In genomic region chrIII:3812369-3812993, ce11 we compare ENCODE assay signal across 7 worm cellular contexts.
TF ChIP-seq lines count a peak whose summit lies in the region.

No protein-coding gene starts in this region.

TF ChIP-seq in whole organism, L1 larva, 84 proteins besides CTCF, POLR2A, EP300 and RAD21 (continues in another document):
- no peak for TF ChIP-seq ces-1 (GFP tag; optimal IDR thresholded peaks at IDR 0.05; lab: Kevin White, UChicago)
- TF ChIP-seq lin-39 (tag; optimal IDR thresholded peaks at IDR 0.05; lab: Kevin White, UChicago) = no peak
- no peak for TF ChIP-seq pag-3 (tag; optimal IDR thresholded peaks at IDR 0.05; lab: Kevin White, UChicago; ENCODE audit: borderline replicate concordance, insufficient read depth)
- peak; percentile 75 for TF ChIP-seq lin-14 (GFP tag; optimal IDR thresholded peaks at IDR 0.05; lab: Kevin White, UChicago)
- TF ChIP-seq sup-37 (GFP tag; optimal IDR thresholded peaks at IDR 0.05; lab: Kevin White, UChicago) = no peak
- no peak for TF ChIP-seq hlh-17 (GFP tag; optimal IDR thresholded peaks at IDR 0.05; lab: Kevin White, UChicago; ENCODE audit: borderline replicate concordance)
- TF ChIP-seq mdl-1 (tag; optimal IDR thresholded peaks at IDR 0.05; lab: Kevin White, UChicago) = no peak
- TF ChIP-seq isw-1 (GFP tag; IDR thresholded peaks at IDR 0.05; lab: Robert Waterston, UW) = no peak
- no peak for TF ChIP-seq efl-1 (optimal IDR thresholded peaks at IDR 0.05; lab: Kevin White, UChicago)
- TF ChIP-seq efl-1 (GFP tag; optimal IDR thresholded peaks at IDR 0.05 in 1 of 2; lab: Kevin White, UChicago) = peak in 1 of 2 experiments; percentile 77
- TF ChIP-seq snpc-4 (tag; optimal IDR thresholded peaks at IDR 0.05; lab: Kevin White, UChicago) = no peak
- no peak for TF ChIP-seq C16A3.4 (tag; optimal IDR thresholded peaks at IDR 0.05; lab: Kevin White, UChicago)
- no peak for TF ChIP-seq nhr-12 (tag; optimal IDR thresholded peaks at IDR 0.05; lab: Kevin White, UChicago)

TF ChIP-seq in whole organism, L2 larva, 48 proteins besides CTCF, POLR2A, EP300 and RAD21:
- TF ChIP-seq lin-13 (GFP tag; optimal IDR thresholded peaks at IDR 0.05; lab: Kevin White, UChicago) = no peak
- TF ChIP-seq unc-55 (GFP tag; optimal IDR thresholded peaks at IDR 0.05; lab: Kevin White, UChicago) = no peak
- no peak for TF ChIP-seq aly-2 (tag; optimal IDR thresholded peaks at IDR 0.05; lab: Kevin White, UChicago)
- no peak for TF ChIP-seq nhr-6 (tag; optimal IDR thresholded peaks at IDR 0.05; lab: Kevin White, UChicago)
- peak; percentile 43 for TF ChIP-seq blmp-1 (tag; optimal IDR thresholded peaks at IDR 0.05; lab: Kevin White, UChicago; ENCODE audit: insufficient read depth)
- peak; percentile 93 for TF ChIP-seq nhr-25 (tag; optimal IDR thresholded peaks at IDR 0.05; lab: Kevin White, UChicago)
- peak; percentile 33 for TF ChIP-seq crh-2 (tag; optimal IDR thresholded peaks at IDR 0.05; lab: Kevin White, UChicago)
- peak in 1 of 2 experiments; percentile 4 for TF ChIP-seq lsy-2 (tag; optimal IDR thresholded peaks at IDR 0.05; lab: Kevin White, UChicago)
- no peak for TF ChIP-seq unc-39 (tag; optimal IDR thresholded peaks at IDR 0.05; lab: Kevin White, UChicago)
- peak; percentile 13 for TF ChIP-seq sma-3 (GFP tag; optimal IDR thresholded peaks at IDR 0.05; lab: Kevin White, UChicago)

TF ChIP-seq in whole organism, L3 larva, 47 proteins besides CTCF, POLR2A, EP300 and RAD21 (continues in another document):
- TF ChIP-seq eor-1 (tag; optimal IDR thresholded peaks at IDR 0.05; lab: Kevin White, UChicago) (no peak), nhr-25 (tag; optimal IDR thresholded peaks at IDR 0.05; lab: Kevin White, UChicago) (peak; percentile 94), elt-1 (tag; optimal IDR thresholded peaks at IDR 0.05; lab: Kevin White, UChicago) (peak; percentile 38), ZK546.5 (tag; optimal IDR thresholded peaks at IDR 0.05; lab: Kevin White, UChicago) (no peak), unc-62 (GFP tag; optimal IDR thresholded peaks at IDR 0.05; lab: Kevin White, UChicago) (no peak), nfya-1 (tag; optimal IDR thresholded peaks at IDR 0.05; lab: Kevin White, UChicago; ENCODE audit: insufficient read depth) (peak; percentile 62), nhr-28 (tag; optimal IDR thresholded peaks at IDR 0.05; lab: Kevin White, UChicago) (no peak), elt-3 (tag; optimal IDR thresholded peaks at IDR 0.05; lab: Kevin White, UChicago) (peak in 1 of 3 experiments; percentile 25), fkh-10 (GFP tag; optimal IDR thresholded peaks at IDR 0.05; lab: Kevin White, UChicago) (no peak), ceh-9 (tag; optimal IDR thresholded peaks at IDR 0.05; lab: Kevin White, UChicago) (no peak), ama-1 (optimal IDR thresholded peaks at IDR 0.05; lab: Kevin White, UChicago) (no peak), ztf-11 (tag; optimal IDR thresholded peaks at IDR 0.05; lab: Kevin White, UChicago) (no peak), daf-12 (tag; optimal IDR thresholded peaks at IDR 0.05; lab: Kevin White, UChicago) (no peak), nhr-237 (tag; optimal IDR thresholded peaks at IDR 0.05; lab: Kevin White, UChicago) (no peak), nhr-11 (tag; optimal IDR thresholded peaks at IDR 0.05; lab: Kevin White, UChicago) (no peak)

TF ChIP-seq in whole organism, L4 larva, 104 proteins besides CTCF, POLR2A, EP300 and RAD21 (continues in another document):
- TF ChIP-seq fkh-10 (GFP tag; optimal IDR thresholded peaks at IDR 0.05; lab: Kevin White, UChicago) (no peak), nhr-25 (tag; optimal IDR thresholded peaks at IDR 0.05; lab: Kevin White, UChicago; ENCODE audit: borderline replicate concordance, insufficient read depth) (peak; percentile 69), nhr-42 (GFP tag; IDR thresholded peaks at IDR 0.05; lab: Robert Waterston, UW) (no peak), nhr-77 (tag; optimal IDR thresholded peaks at IDR 0.05; lab: Kevin White, UChicago) (no peak), mep-1 (tag; optimal IDR thresholded peaks at IDR 0.05; lab: Kevin White, UChicago) (no peak), nhr-28 (tag; optimal IDR thresholded peaks at IDR 0.05; lab: Kevin White, UChicago) (peak; percentile 20), daf-16 (GFP tag; optimal IDR thresholded peaks at IDR 0.05; lab: Kevin White, UChicago) (no peak), daf-16 (tag; optimal IDR thresholded peaks at IDR 0.05; lab: Kevin White, UChicago) (no peak), spr-3 (GFP tag; optimal IDR thresholded peaks at IDR 0.05; lab: Kevin White, UChicago) (no peak), mxl-2 (GFP tag; conservative IDR thresholded peaks at IDR 0.05; lab: Robert Waterston, UW) (no peak), attf-4 (tag; optimal IDR thresholded peaks at IDR 0.05; lab: Kevin White, UChicago) (no peak), T20F7.1 (GFP tag; optimal IDR thresholded peaks at IDR 0.05; lab: Kevin White, UChicago) (no peak), zfp-2 (tag; optimal IDR thresholded peaks at IDR 0.05; lab: Kevin White, UChicago) (no peak), nhr-237 (tag; optimal IDR thresholded peaks at IDR 0.05; lab: Kevin White, UChicago) (no peak), hlh-30 (tag; optimal IDR thresholded peaks at IDR 0.05; lab: Kevin White, UChicago; ENCODE audit: insufficient read depth) (peak; percentile 53)

TF ChIP-seq in whole organism, early embryonic, 17 proteins besides CTCF, POLR2A, EP300 and RAD21:
- TF ChIP-seq B0310.2 (tag; optimal IDR thresholded peaks at IDR 0.05; lab: Kevin White, UChicago) (peak; percentile 2), scrt-1 (GFP tag; IDR thresholded peaks at IDR 0.05; lab: Robert Waterston, UW) (no peak)

TF ChIP-seq in whole organism, late embryonic, 69 proteins besides CTCF, POLR2A, EP300 and RAD21:
- TF ChIP-seq gmeb-2 (tag; optimal IDR thresholded peaks at IDR 0.05; lab: Kevin White, UChicago) (peak; percentile 3), fax-1 (tag; optimal IDR thresholded peaks at IDR 0.05; lab: Kevin White, UChicago) (no peak)

TF ChIP-seq in whole organism, young adult, 124 proteins besides CTCF, POLR2A, EP300 and RAD21:
- TF ChIP-seq ceh-91 (GFP tag; IDR thresholded peaks at IDR 0.05; lab: Robert Waterston, UW) (no peak), somi-1 (GFP tag; optimal IDR thresholded peaks at IDR 0.05; lab: Kevin White, UChicago) (no peak), cebp-1 (GFP tag; IDR thresholded peaks at IDR 0.05; lab: Robert Waterston, UW) (no peak), cebp-1 (tag; optimal IDR thresholded peaks at IDR 0.05; lab: Kevin White, UChicago) (peak; percentile 3), ccch-3 (GFP tag; optimal IDR thresholded peaks at IDR 0.05; lab: Kevin White, UChicago) (no peak)
TF ChIP-seq in whole organism, young adult: peak in this region for 1.
